Worm (Caenorhabditis elegans): Measurements from ENCODE around the gene F36H1.11.

Gene F36H1.11

DNA sequence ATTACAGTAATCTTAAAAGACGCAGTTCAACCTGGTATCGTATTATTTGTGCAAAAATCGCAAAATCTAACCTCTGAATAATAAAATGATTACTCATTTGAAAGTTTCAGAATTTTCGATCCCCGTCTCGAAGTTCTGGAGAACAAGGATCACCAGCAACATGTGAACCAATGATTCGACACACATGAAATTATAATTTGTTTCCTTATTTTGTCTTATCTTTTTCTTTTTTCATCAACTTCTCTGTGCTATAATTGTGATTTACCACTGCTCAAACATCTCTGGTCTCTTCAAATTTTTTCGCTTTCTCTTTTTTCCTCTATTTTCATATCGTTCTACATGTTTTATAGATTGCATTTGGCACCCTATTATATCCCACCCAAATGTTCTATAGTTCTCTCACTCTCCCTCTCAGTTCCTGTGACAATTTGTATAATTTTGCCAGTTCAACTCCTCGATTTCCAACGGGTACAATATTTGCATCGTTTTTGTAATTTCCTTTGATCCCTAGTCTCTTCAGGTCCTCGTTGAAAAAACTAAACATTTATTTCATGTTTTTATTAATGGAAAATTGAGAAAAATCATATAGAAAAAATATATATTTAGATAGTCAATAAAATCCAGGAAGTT is 14.1 kb downstream of the F36H1.11 start:
- TF ChIP-seq zag-1 (tag; optimal IDR thresholded peaks at IDR 0.05) (no peak), T26A8.4 (GFP tag; IDR thresholded peaks at IDR 0.05) (peak; percentile 66; the same call in 1 of the 2 replicates), ama-1 (optimal IDR thresholded peaks at IDR 0.05) (peak; percentile 48), lin-39 (tag; optimal IDR thresholded peaks at IDR 0.05) (no peak), unc-130 (GFP tag; optimal IDR thresholded peaks at IDR 0.05) (no peak), unc-62 (GFP tag; optimal IDR thresholded peaks at IDR 0.05 in 1 of 2) (peak in 1 of 2 experiments; percentile 94), unc-62 (tag; optimal IDR thresholded peaks at IDR 0.05) (no peak), daf-16 (GFP tag; optimal IDR thresholded peaks at IDR 0.05) (peak in 1 of 2 experiments; percentile 78), daf-16 (tag; optimal IDR thresholded peaks at IDR 0.05) (no peak), madf-5 (GFP tag; IDR thresholded peaks at IDR 0.05) (no peak), php-3 (GFP tag; IDR thresholded peaks at IDR 0.05) (no peak)

DNA sequence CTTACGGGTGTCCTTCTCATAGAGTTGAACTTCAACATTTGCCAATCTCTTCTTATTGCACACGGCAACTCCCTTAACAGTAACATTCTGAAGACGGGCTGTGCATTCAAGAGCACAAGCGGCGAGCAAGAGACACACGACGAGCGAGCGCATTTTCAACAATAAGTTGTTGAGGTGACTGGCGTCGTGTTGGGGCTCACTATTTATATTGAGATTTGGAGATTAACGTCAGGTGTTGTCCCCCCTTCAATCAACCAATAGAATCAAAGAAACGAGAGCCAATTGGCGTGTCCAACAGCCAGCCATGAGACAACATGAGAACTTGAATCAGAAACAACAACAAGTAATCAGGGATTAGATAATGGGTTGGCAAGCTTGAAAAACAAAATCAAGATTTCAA is 15.0 kb downstream of the F36H1.11 start, which contains the start of gene ttr-16:
Gene ttr-16, minus strand, starts transcription at position 176 of the 400 bp plus-strand sequence.
- TF ChIP-seq tra-1 (GFP tag; IDR thresholded peaks at IDR 0.05) (no peak), sdz-12 (GFP tag; optimal IDR thresholded peaks at IDR 0.05) (no peak), hmg-1.1 (GFP tag; IDR thresholded peaks at IDR 0.05) (no peak), nhr-11 (tag; optimal IDR thresholded peaks at IDR 0.05) (peak; percentile 67), mxl-3 (GFP tag; optimal IDR thresholded peaks at IDR 0.05) (no peak), ZK337.2 (GFP tag; IDR thresholded peaks at IDR 0.05) (no peak), F49E8.2 (tag; optimal IDR thresholded peaks at IDR 0.05; ENCODE audit: borderline replicate concordance) (no peak), ceh-82 (tag; optimal IDR thresholded peaks at IDR 0.05) (no peak), T26A8.4 (GFP tag; IDR thresholded peaks at IDR 0.05) (no peak), nhr-42 (GFP tag; IDR thresholded peaks at IDR 0.05) (no peak), nhr-237 (tag; optimal IDR thresholded peaks at IDR 0.05) (no peak), ceh-32 (tag; optimal IDR thresholded peaks at IDR 0.05; ENCODE audit: poor library complexity) (no peak), lsy-2 (tag; optimal IDR thresholded peaks at IDR 0.05) (no peak), daf-16 (GFP tag; optimal IDR thresholded peaks at IDR 0.05) (peak in 1 of 2 experiments; percentile 91), daf-16 (tag; optimal IDR thresholded peaks at IDR 0.05) (no peak), nhr-102 (tag; optimal IDR thresholded peaks at IDR 0.05) (no peak), nhr-41 (GFP tag; IDR thresholded peaks at IDR 0.05) (no peak), F10B5.3 (tag; optimal IDR thresholded peaks at IDR 0.05) (no peak), ama-1 (optimal IDR thresholded peaks at IDR 0.05) (peak; percentile 57), lim-7 (GFP tag; IDR thresholded peaks at IDR 0.05) (no peak), attf-4 (tag; optimal IDR thresholded peaks at IDR 0.05) (no peak)

DNA sequence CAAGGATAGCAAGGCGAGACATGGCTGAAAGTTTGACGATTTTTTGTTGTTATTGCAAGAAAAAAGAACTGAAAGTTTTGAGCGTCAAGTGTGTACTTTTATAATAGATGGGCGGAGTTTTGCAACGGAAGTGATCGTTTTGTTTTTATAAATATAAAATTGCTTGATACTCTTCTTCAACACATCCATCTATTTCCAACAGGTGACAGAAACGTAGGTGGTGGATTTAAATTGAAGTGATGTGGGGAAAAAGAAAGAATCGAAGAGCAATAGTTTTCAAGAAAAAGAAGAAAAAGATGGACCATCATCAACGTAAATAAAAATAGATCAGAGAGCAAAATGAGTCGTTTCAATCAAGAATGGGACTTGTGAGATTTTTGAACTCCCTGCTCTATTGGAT is 18.0 kb downstream of the F36H1.11 start, which contains the start of gene ttr-17:
Gene ttr-17, minus strand, starts transcription at position 24 of the 400 bp plus-strand sequence.
- TF ChIP-seq aly-2 (tag; optimal IDR thresholded peaks at IDR 0.05) = no peak
- TF ChIP-seq daf-8 (GFP tag; IDR thresholded peaks at IDR 0.05) = no peak
- TF ChIP-seq daf-16 (GFP tag; optimal IDR thresholded peaks at IDR 0.05) = peak in 1 of 2 experiments; percentile 83
- TF ChIP-seq daf-16 (tag; optimal IDR thresholded peaks at IDR 0.05) = no peak
- TF ChIP-seq pha-4 (GFP tag; IDR thresholded peaks at IDR 0.05) = no peak
- no peak for TF ChIP-seq pha-4 (tag; optimal IDR thresholded peaks at IDR 0.05)

DNA sequence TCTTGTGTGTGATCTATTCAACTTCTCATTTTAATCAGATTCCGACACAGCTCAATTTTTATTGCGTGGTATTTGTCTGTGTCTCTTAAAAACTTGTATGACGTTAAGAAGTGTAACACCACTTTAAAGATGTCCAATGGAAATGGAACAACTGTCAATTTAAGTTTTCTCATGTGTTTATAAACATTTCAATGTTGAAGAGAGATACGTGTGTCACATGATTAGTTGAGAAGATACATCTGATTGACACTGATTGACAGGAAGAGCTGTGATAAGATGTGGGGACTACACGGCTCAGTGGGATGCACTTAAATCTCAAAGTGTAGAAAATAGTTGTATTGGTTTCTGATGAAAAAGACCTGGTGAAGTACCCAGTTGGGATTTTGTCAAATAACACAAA is 19.3 kb downstream of the F36H1.11 start:
- TF ChIP-seq hlh-11 (tag; optimal IDR thresholded peaks at IDR 0.05) (peak; percentile 42), ceh-28 (tag; optimal IDR thresholded peaks at IDR 0.05) (no peak), lin-15B (tag; optimal IDR thresholded peaks at IDR 0.05) (no peak), T20F7.1 (GFP tag; optimal IDR thresholded peaks at IDR 0.05) (no peak), nhr-11 (tag; optimal IDR thresholded peaks at IDR 0.05) (peak; percentile 93), dmd-9 (GFP tag; IDR thresholded peaks at IDR 0.05) (no peak), F44E2.7 (GFP tag; IDR thresholded peaks at IDR 0.05) (no peak), unc-62 (GFP tag; optimal IDR thresholded peaks at IDR 0.05 in 1 of 2) (peak in 1 of 2 experiments; percentile 100), unc-62 (tag; optimal IDR thresholded peaks at IDR 0.05) (no peak), hlh-30 (tag; optimal IDR thresholded peaks at IDR 0.05; ENCODE audit: insufficient read depth) (peak; percentile 57), nhr-77 (tag; optimal IDR thresholded peaks at IDR 0.05) (no peak), F10B5.3 (tag; optimal IDR thresholded peaks at IDR 0.05) (no peak), ceh-20 (GFP tag; IDR thresholded peaks at IDR 0.05) (peak; percentile 79), lsy-2 (tag; optimal IDR thresholded peaks at IDR 0.05) (no peak), daf-16 (GFP tag; optimal IDR thresholded peaks at IDR 0.05) (peak in 1 of 2 experiments; percentile 96), daf-16 (tag; optimal IDR thresholded peaks at IDR 0.05) (no peak)

Measured in whole organism, L4 larva.